Fruit fly (Drosophila melanogaster): ENCODE data around the gene CG45060.

CG45060 gene

DNA sequence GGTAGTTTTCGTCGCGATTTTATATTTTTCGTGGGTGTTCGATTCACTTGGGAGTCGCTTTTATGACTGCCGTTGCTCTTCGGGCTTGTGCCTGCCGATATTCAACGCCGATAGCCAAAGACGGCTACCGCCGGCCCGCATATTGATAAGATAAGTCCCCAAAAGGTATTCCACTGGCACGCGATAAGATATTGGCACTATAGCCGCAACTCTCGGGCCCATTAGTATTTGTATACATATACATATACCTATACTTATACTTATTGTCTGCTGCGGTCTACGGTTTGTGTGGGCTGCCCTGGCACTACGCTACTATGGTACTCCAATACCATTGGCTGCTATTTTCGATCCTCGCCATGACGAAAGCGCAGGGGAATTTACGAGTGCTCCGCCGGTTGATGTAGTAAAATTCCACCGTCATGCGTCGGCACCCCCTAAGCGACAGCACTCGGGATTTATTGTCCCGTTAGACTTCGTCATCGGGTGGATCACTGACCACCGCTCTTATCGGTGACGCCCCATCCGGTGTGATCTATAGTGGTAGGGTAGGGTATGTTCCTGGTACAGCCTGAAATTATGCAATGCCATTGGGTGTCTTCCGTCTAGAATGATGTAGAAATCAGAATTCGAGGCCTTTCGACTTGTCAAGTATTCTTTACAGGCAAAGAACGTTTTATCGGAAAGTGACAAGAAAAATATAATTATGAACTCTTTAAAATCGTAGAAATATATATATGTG is at the start of gene CG45060:
Gene CG45060 (minus strand): TSS at position 59 of the 739 bp plus-strand sequence.
- TF ChIP-seq Eip78C (GFP tag) = no peak
- TF ChIP-seq Sox102F (GFP tag; optimal IDR thresholded peaks at IDR 0.05) = no peak
- no peak for TF ChIP-seq dac (GFP tag; optimal IDR thresholded peaks at IDR 0.05)
- no peak for TF ChIP-seq esn (GFP tag; optimal IDR thresholded peaks at IDR 0.05)
- TF ChIP-seq Met (GFP tag; optimal IDR thresholded peaks at IDR 0.05) = peak; percentile 2
- TF ChIP-seq Hr4 (GFP tag; optimal IDR thresholded peaks at IDR 0.05) = no peak
- no peak for TF ChIP-seq Hr38 (GFP tag; optimal IDR thresholded peaks at IDR 0.05)
- no peak for TF ChIP-seq fkh (GFP tag; optimal IDR thresholded peaks at IDR 0.05)
- 0 out of 3 replicates have a peak, but pooled peaks have one; percentile 12 for TF ChIP-seq eg (GFP tag; IDR thresholded peaks at IDR 0.05)
- no peak for TF ChIP-seq Ets21C (GFP tag; optimal IDR thresholded peaks at IDR 0.05)
- no peak for TF ChIP-seq CG3032 (tag; optimal IDR thresholded peaks at IDR 0.05)
- no peak for TF ChIP-seq CG6792 (GFP tag; optimal IDR thresholded peaks at IDR 0.05)
- TF ChIP-seq spab (GFP tag; optimal IDR thresholded peaks at IDR 0.05) = no peak
- TF ChIP-seq vri (GFP tag; optimal IDR thresholded peaks at IDR 0.05) = peak; percentile 29
- TF ChIP-seq svp (GFP tag) = peak; percentile 66

- no peak for TF ChIP-seq achi (GFP tag; optimal IDR thresholded peaks at IDR 0.05)
- no peak for TF ChIP-seq CG11902 (GFP tag; optimal IDR thresholded peaks at IDR 0.05)
- no peak for TF ChIP-seq Lpt (GFP tag; optimal IDR thresholded peaks at IDR 0.05)
- TF ChIP-seq fd85E (GFP tag; optimal IDR thresholded peaks at IDR 0.05) = no peak
- TF ChIP-seq CG1621 (tag; optimal IDR thresholded peaks at IDR 0.05) = no peak
- no peak for TF ChIP-seq Hr38 (GFP tag; optimal IDR thresholded peaks at IDR 0.05)
- TF ChIP-seq CG10669 (GFP tag; optimal IDR thresholded peaks at IDR 0.05) = no peak
- no peak for TF ChIP-seq dac (GFP tag; optimal IDR thresholded peaks at IDR 0.05)
- no peak for TF ChIP-seq salr (GFP tag; optimal IDR thresholded peaks at IDR 0.05)
- TF ChIP-seq CG7368 (GFP tag; optimal IDR thresholded peaks at IDR 0.05) = no peak
- TF ChIP-seq spab (GFP tag; optimal IDR thresholded peaks at IDR 0.05) = no peak
- no peak for TF ChIP-seq net (GFP tag; optimal IDR thresholded peaks at IDR 0.05)
- TF ChIP-seq OdsH (GFP tag; optimal IDR thresholded peaks at IDR 0.05) = no peak
- TF ChIP-seq svp (GFP tag) = no peak
- TF ChIP-seq CG6792 (GFP tag; optimal IDR thresholded peaks at IDR 0.05) = no peak
- TF ChIP-seq fkh (GFP tag; optimal IDR thresholded peaks at IDR 0.05) = no peak
- TF ChIP-seq Ets21C (GFP tag; optimal IDR thresholded peaks at IDR 0.05) = no peak
- no peak for TF ChIP-seq pdm3 (GFP tag; optimal IDR thresholded peaks at IDR 0.05)
These were observed 43.4 kb upstream of the CG45060 start for dm6 chrX:9911751-9912150.

dm6 chrX:9911026-9911425 is 42.7 kb upstream of the CG45060 start, which contains the start of gene CG1986:
Gene CG1986, minus strand, starts transcription at chrX:9911126.
- TF ChIP-seq Sox102F (GFP tag; optimal IDR thresholded peaks at IDR 0.05) (no peak), CG34406 (GFP tag; optimal IDR thresholded peaks at IDR 0.05) (no peak), CG32006 (GFP tag; optimal IDR thresholded peaks at IDR 0.05) (no peak), CG9139 (GFP tag; optimal IDR thresholded peaks at IDR 0.05) (no peak), fd85E (GFP tag; optimal IDR thresholded peaks at IDR 0.05) (no peak), CG11294 (GFP tag; IDR thresholded peaks at IDR 0.05) (no peak), pdm3 (GFP tag; optimal IDR thresholded peaks at IDR 0.05) (no peak), fkh (GFP tag; optimal IDR thresholded peaks at IDR 0.05) (no peak), eg (GFP tag; IDR thresholded peaks at IDR 0.05) (no peak)

DNA sequence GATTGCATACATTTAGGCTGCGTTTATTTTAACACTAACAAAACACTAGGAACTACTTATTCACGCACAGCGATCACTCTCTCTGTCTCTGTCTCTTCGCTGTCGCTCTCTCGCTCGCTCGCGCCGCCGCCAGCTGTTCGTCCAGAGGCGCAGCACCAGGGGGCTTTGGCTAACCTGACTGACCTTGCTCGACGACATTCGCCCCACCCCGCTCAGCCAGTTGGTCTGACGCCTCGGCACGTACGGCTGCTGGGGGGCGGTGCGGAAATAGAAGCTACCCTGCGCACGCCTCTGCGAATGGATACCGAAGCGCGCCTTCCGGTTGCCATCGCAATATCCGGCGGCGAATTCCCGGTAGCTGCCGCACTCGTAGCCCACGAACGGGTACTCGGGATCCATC is 41.0 kb upstream of the CG45060 start:
- no peak for TF ChIP-seq Ets21C (GFP tag; optimal IDR thresholded peaks at IDR 0.05)
- TF ChIP-seq Eip78C (GFP tag) = peak; percentile 39

DNA sequence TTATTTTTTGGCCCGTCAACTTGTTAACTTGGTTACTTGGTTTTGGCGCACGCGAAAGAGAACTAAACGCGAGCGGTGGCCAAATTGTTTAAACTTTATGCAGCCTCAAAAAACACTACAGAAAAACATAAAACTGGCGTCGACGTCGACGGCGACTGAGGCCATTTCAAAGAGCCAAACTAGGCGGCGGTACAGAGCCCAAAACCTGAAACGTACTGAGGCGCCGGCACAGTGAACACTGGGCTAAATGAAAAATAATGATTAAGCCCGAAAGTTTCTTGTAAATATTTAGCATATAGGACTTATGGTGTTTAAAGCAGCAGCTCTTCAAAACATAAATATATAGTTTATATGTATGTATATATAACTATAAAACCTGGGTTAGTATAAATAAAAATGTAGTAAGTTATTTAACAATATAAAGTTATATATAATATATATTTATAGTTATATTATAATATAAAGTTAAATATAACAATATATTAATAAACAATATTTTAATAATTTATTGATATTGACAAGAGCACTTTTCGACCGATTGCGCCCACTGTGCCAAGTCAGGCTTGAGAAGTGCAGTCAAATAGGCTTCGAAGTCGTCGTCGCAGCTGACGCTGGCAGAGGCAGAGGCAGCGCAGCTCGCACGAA is 31.3 kb upstream of the CG45060 start, which contains the start of gene CG15249:
Gene CG15249 (minus strand): TSS at position 51 of the 645 bp plus-strand sequence.
- TF ChIP-seq Eip75B (GFP tag; optimal IDR thresholded peaks at IDR 0.05) (no peak), spab (GFP tag; optimal IDR thresholded peaks at IDR 0.05) (peak; percentile 18), CG6792 (GFP tag; optimal IDR thresholded peaks at IDR 0.05) (peak; percentile 5), dsx (GFP tag; optimal IDR thresholded peaks at IDR 0.05; ENCODE audit: poor library complexity, severe bottlenecking) (peak; percentile 42), CG8119 (GFP tag; IDR thresholded peaks at IDR 0.05) (peak; percentile 72), CG6854 (GFP tag; optimal IDR thresholded peaks at IDR 0.05) (no peak), Hr38 (GFP tag; optimal IDR thresholded peaks at IDR 0.05) (no peak), net (GFP tag; optimal IDR thresholded peaks at IDR 0.05) (peak; percentile 19), acj6 (GFP tag; optimal IDR thresholded peaks at IDR 0.05) (peak; percentile 38), CG8319 (GFP tag; optimal IDR thresholded peaks at IDR 0.05) (no peak), Eip78C (GFP tag) (peak; percentile 87), CG34406 (GFP tag; optimal IDR thresholded peaks at IDR 0.05) (peak; percentile 65), CG32006 (GFP tag; optimal IDR thresholded peaks at IDR 0.05) (peak; percentile 86), Ets96B (tag; optimal IDR thresholded peaks at IDR 0.05) (peak; percentile 54), Lpt (GFP tag; optimal IDR thresholded peaks at IDR 0.05) (peak; percentile 20), CG6808 (GFP tag; optimal IDR thresholded peaks at IDR 0.05) (peak; percentile 50), vri (GFP tag; optimal IDR thresholded peaks at IDR 0.05) (no peak), svp (GFP tag) (peak; percentile 11), salr (GFP tag; optimal IDR thresholded peaks at IDR 0.05) (peak in 1 of 2 experiments; percentile 50), fd59A (GFP tag; optimal IDR thresholded peaks at IDR 0.05) (no peak)

Measured in whole organism, prepupa.